Fruit fly (Drosophila melanogaster): ENCODE measurements around the gene CG13775.

Gene CG13775

dm6 chr2L:6948540-6948942, 8.2 kb downstream of the CG13775 start, which contains the start of gene ihog (continued):
- no peak for TF ChIP-seq CG3407 (GFP tag; optimal IDR thresholded peaks at IDR 0.05)
- TF ChIP-seq fd64A (GFP tag; optimal IDR thresholded peaks at IDR 0.05): no peak
- peak; percentile 72 for TF ChIP-seq bbx (GFP tag; IDR thresholded peaks at IDR 0.05; ENCODE audit: partially characterized antibody)
- peak; percentile 47; the same call in 1 of the 2 replicates for TF ChIP-seq Scr (GFP tag; IDR thresholded peaks at IDR 0.05; ENCODE audit: partially characterized antibody)
- TF ChIP-seq chinmo (GFP tag; IDR thresholded peaks at IDR 0.05; ENCODE audit: partially characterized antibody): peak; percentile 99
- TF ChIP-seq CG33557 (GFP tag; optimal IDR thresholded peaks at IDR 0.05): no peak
- TF ChIP-seq Ptx1 (GFP tag; IDR thresholded peaks at IDR 0.05): no peak
- TF ChIP-seq inv (GFP tag; IDR thresholded peaks at IDR 0.05; ENCODE audit: partially characterized antibody): peak; percentile 39; the same call in 1 of the 2 replicates
- TF ChIP-seq CrebB (tag; optimal IDR thresholded peaks at IDR 0.05): peak; percentile 10
- peak; percentile 45 for TF ChIP-seq nerfin-2 (GFP tag; IDR thresholded peaks at IDR 0.05; ENCODE audit: partially characterized antibody)
- TF ChIP-seq Dp (GFP tag; optimal IDR thresholded peaks at IDR 0.05): peak; percentile 23
- TF ChIP-seq Rfx (GFP tag; IDR thresholded peaks at IDR 0.05): no peak
- no peak for TF ChIP-seq CG4854 (GFP tag; optimal IDR thresholded peaks at IDR 0.05)
- peak; percentile 48 for TF ChIP-seq BEAF-32 (GFP tag; optimal IDR thresholded peaks at IDR 0.05)
- TF ChIP-seq CG5953 (GFP tag; IDR thresholded peaks at IDR 0.05): no peak
- peak; percentile 22 for TF ChIP-seq B-H2 (GFP tag; optimal IDR thresholded peaks at IDR 0.05)
- TF ChIP-seq Dll (GFP tag; IDR thresholded peaks at IDR 0.05; ENCODE audit: partially characterized antibody): peak; percentile 54; the same call in 3 of the 4 replicates
- no peak for TF ChIP-seq CG1024 (GFP tag; IDR thresholded peaks at IDR 0.05)
- no peak for TF ChIP-seq sug (tag; optimal IDR thresholded peaks at IDR 0.05)
- TF ChIP-seq Elba2 (GFP tag; optimal IDR thresholded peaks at IDR 0.05): no peak
- TF ChIP-seq btn (GFP tag; optimal IDR thresholded peaks at IDR 0.05): no peak
- no peak for TF ChIP-seq CG7928 (GFP tag; optimal IDR thresholded peaks at IDR 0.05)
- peak; percentile 21 for TF ChIP-seq stwl (tag; optimal IDR thresholded peaks at IDR 0.05)
- TF ChIP-seq usp (GFP tag; optimal IDR thresholded peaks at IDR 0.05): no peak
- TF ChIP-seq nmo (GFP tag; optimal IDR thresholded peaks at IDR 0.05): no peak
- no peak for TF ChIP-seq az2 (GFP tag; optimal IDR thresholded peaks at IDR 0.05)
- TF ChIP-seq Doc3 (GFP tag; IDR thresholded peaks at IDR 0.05; ENCODE audit: partially characterized antibody): peak; percentile 55; the same call in 2 of the 3 replicates
- no peak for TF ChIP-seq Mes4 (GFP tag; optimal IDR thresholded peaks at IDR 0.05)
- peak; percentile 15; the same call in 1 of the 2 replicates for TF ChIP-seq chm (GFP tag; IDR thresholded peaks at IDR 0.05)
- no peak for TF ChIP-seq CG15696 (tag; optimal IDR thresholded peaks at IDR 0.05)
- no peak for TF ChIP-seq CG9609 (GFP tag; optimal IDR thresholded peaks at IDR 0.05)
- no peak for TF ChIP-seq HLH3B (GFP tag; IDR thresholded peaks at IDR 0.05)
- no peak for TF ChIP-seq pb (GFP tag; optimal IDR thresholded peaks at IDR 0.05)
- peak; percentile 7; the same call in 1 of the 2 replicates for TF ChIP-seq Dref (GFP tag; IDR thresholded peaks at IDR 0.05)
- 0 out of 2 replicates have a peak, but pooled peaks have one; percentile 13 for TF ChIP-seq slbo (GFP tag; IDR thresholded peaks at IDR 0.05)
- TF ChIP-seq CG9437 (GFP tag; optimal IDR thresholded peaks at IDR 0.05): no peak
- no peak for TF ChIP-seq Xrp1 (GFP tag; IDR thresholded peaks at IDR 0.05)
- TF ChIP-seq croc (GFP tag; conservative IDR thresholded peaks at IDR 0.05): no peak
- TF ChIP-seq Camta (GFP tag; optimal IDR thresholded peaks at IDR 0.05): no peak
- TF ChIP-seq CG11696 (GFP tag; IDR thresholded peaks at IDR 0.05): no peak
- peak; percentile 61 for TF ChIP-seq CG8924 (tag; optimal IDR thresholded peaks at IDR 0.05)
- no peak for TF ChIP-seq Dip3 (GFP tag; optimal IDR thresholded peaks at IDR 0.05)
- TF ChIP-seq zen (tag; optimal IDR thresholded peaks at IDR 0.05): no peak
- TF ChIP-seq CG4617 (GFP tag; optimal IDR thresholded peaks at IDR 0.05; ENCODE audit: borderline replicate concordance): peak; percentile 71
- TF ChIP-seq Sry-β (GFP tag; optimal IDR thresholded peaks at IDR 0.05): peak; percentile 72
- peak; percentile 46 for TF ChIP-seq tap (tag; optimal IDR thresholded peaks at IDR 0.05)
- TF ChIP-seq ci (GFP tag; IDR thresholded peaks at IDR 0.05): peak; percentile 39; the same call in 1 of the 3 replicates
- no peak for TF ChIP-seq Stat92E (GFP tag; optimal IDR thresholded peaks at IDR 0.05)
- TF ChIP-seq CG1792 (GFP tag; optimal IDR thresholded peaks at IDR 0.05): no peak
- no peak for TF ChIP-seq kay (GFP tag; optimal IDR thresholded peaks at IDR 0.05)

All from whole organism, embryonic.